Worm (Caenorhabditis elegans) whole organism, mixed stage, embryonic: ENCODE data around the gene str-164.

Experiments
- M03D4.4 ChIP-seq: sonication (generic microtip); optimal IDR thresholded peaks from 2 replicates; lab custom pipeline; 2017; ENCODE audit warnings: mild to moderate bottlenecking, missing genetic modification characterization, missing compliant biosample characterization
- bed-3 ChIP-seq: fragments of 200-800 bp; sonication (Bioruptor generic); optimal IDR thresholded peaks from 3 replicates; lab custom pipeline; 2018; ENCODE audit warnings: mild to moderate bottlenecking, missing genetic modification characterization, moderate library complexity, missing compliant biosample characterization
- blmp-1 ChIP-seq: fragments of 150-350 bp; optimal IDR thresholded peaks from 2 replicates; lab custom pipeline; 2014; ENCODE audit warnings: missing biosample characterization, missing genetic modification characterization
- ceh-39 ChIP-seq: fragments of 150-350 bp; optimal IDR thresholded peaks from 2 replicates; lab custom pipeline; 2014; ENCODE audit warnings: missing biosample characterization, missing genetic modification characterization
- ceh-43 ChIP-seq: fragments of 200-800 bp; sonication (Bioruptor generic); optimal IDR thresholded peaks from 2 replicates; lab custom pipeline; 2018; ENCODE audit warnings: mild to moderate bottlenecking, missing genetic modification characterization, moderate library complexity, missing compliant biosample characterization
- ceh-83 ChIP-seq: fragments of 200-800 bp; sonication (Bioruptor generic); optimal IDR thresholded peaks from 2 replicates; lab custom pipeline; 2018; ENCODE audit warnings: mild to moderate bottlenecking, missing genetic modification characterization, missing compliant biosample characterization
- ces-1 ChIP-seq: fragments of 150-350 bp; optimal IDR thresholded peaks from 2 replicates; lab custom pipeline; 2014; ENCODE audit warnings: missing biosample characterization, missing genetic modification reagents, missing genetic modification characterization
- cnd-1 ChIP-seq: fragments of 200-800 bp; sonication (Bioruptor generic); optimal IDR thresholded peaks from 2 replicates; lab custom pipeline; 2018; ENCODE audit warnings: mild to moderate bottlenecking, missing genetic modification characterization, missing compliant biosample characterization
- elt-1 ChIP-seq: sonication (generic microtip); optimal IDR thresholded peaks from 2 replicates; lab custom pipeline; 2017; ENCODE audit warnings: missing genetic modification characterization, mild to moderate bottlenecking, missing compliant biosample characterization, antibody characterized with exemption, moderate library complexity, borderline replicate concordance; ENCODE audit not compliant: insufficient read depth
- elt-3 ChIP-seq: fragments of 150-350 bp; optimal IDR thresholded peaks from 2 replicates; lab custom pipeline; 2014; ENCODE audit warnings: missing biosample characterization, missing genetic modification characterization
- flh-1 ChIP-seq: fragments of 200-800 bp; sonication (Bioruptor generic); optimal IDR thresholded peaks from 2 replicates; lab custom pipeline; 2018; ENCODE audit warnings: mild to moderate bottlenecking, missing genetic modification characterization, moderate library complexity, missing compliant biosample characterization
- ham-2 ChIP-seq: fragments of 200-800 bp; sonication (Bioruptor generic); optimal IDR thresholded peaks from 2 replicates; lab custom pipeline; 2018; ENCODE audit warnings: mild to moderate bottlenecking, missing genetic modification characterization, missing compliant biosample characterization
- hlh-1 ChIP-seq: fragments of 150-350 bp; optimal IDR thresholded peaks from 2 replicates; lab custom pipeline; 2014; ENCODE audit warnings: missing biosample characterization, missing genetic modification reagents, missing genetic modification characterization
- lin-13 ChIP-seq: fragments of 150-350 bp; optimal IDR thresholded peaks from 2 replicates; lab custom pipeline; 2014; ENCODE audit warnings: missing biosample characterization, missing genetic modification characterization
- lin-32 ChIP-seq: fragments of 200-800 bp; sonication (Bioruptor generic); optimal IDR thresholded peaks from 2 replicates; lab custom pipeline; 2018; ENCODE audit warnings: mild to moderate bottlenecking, missing genetic modification characterization, missing compliant biosample characterization
- lsy-2 ChIP-seq: fragments of 150-350 bp; optimal IDR thresholded peaks from 2 replicates; lab custom pipeline; 2014; ENCODE audit warnings: missing biosample characterization, missing genetic modification characterization
- mep-1 ChIP-seq: fragments of 150-350 bp; optimal IDR thresholded peaks from 2 replicates; lab custom pipeline; 2017; ENCODE audit warnings: missing biosample characterization, missing genetic modification reagents, missing genetic modification characterization, inconsistent platforms
- nhr-12 ChIP-seq: fragments of 150-350 bp; optimal IDR thresholded peaks from 2 replicates; lab custom pipeline; 2014; ENCODE audit warnings: missing biosample characterization, missing genetic modification characterization
- nhr-2 ChIP-seq: fragments of 150-350 bp; optimal IDR thresholded peaks from 2 replicates; lab custom pipeline; 2014; ENCODE audit warnings: missing biosample characterization, missing genetic modification characterization
- nhr-28 ChIP-seq: fragments of 150-350 bp; optimal IDR thresholded peaks from 2 replicates; lab custom pipeline; 2014; ENCODE audit warnings: missing biosample characterization, missing genetic modification characterization
- nhr-76 ChIP-seq: sonication (generic microtip); optimal IDR thresholded peaks from 2 replicates; lab custom pipeline; 2017; ENCODE audit warnings: missing biosample characterization, missing genetic modification characterization
- pha-4 ChIP-seq: fragments of 150-350 bp; optimal IDR thresholded peaks from 2 replicates; lab custom pipeline; 2018; ENCODE audit warnings: missing biosample characterization, missing genetic modification reagents, missing genetic modification characterization
- snpc-4 ChIP-seq: fragments of 150-350 bp; optimal IDR thresholded peaks from 2 replicates; lab custom pipeline; 2014; ENCODE audit warnings: missing biosample characterization, missing genetic modification characterization
- sptf-1 ChIP-seq: sonication (generic microtip); optimal IDR thresholded peaks from 2 replicates; lab custom pipeline; 2017; ENCODE audit warnings: mild to moderate bottlenecking, missing genetic modification characterization, moderate library complexity, missing compliant biosample characterization
- tbx-8 ChIP-seq: fragments of 200-800 bp; sonication (Bioruptor generic); optimal IDR thresholded peaks from 2 replicates; lab custom pipeline; 2018; ENCODE audit warnings: mild to moderate bottlenecking, missing genetic modification characterization, moderate library complexity, missing compliant biosample characterization
- unc-120 ChIP-seq: sonication (generic microtip); optimal IDR thresholded peaks from 2 replicates; lab custom pipeline; 2017; ENCODE audit warnings: missing genetic modification characterization, missing compliant biosample characterization; ENCODE audit not compliant: poor library complexity, severe bottlenecking
- unc-39 ChIP-seq: fragments of 150-350 bp; optimal IDR thresholded peaks from 2 replicates; lab custom pipeline; 2014; ENCODE audit warnings: missing biosample characterization, missing genetic modification characterization
- unc-62 ChIP-seq: fragments of 150-350 bp; optimal IDR thresholded peaks from 2 replicates; lab custom pipeline; 2014; ENCODE audit warnings: missing biosample characterization, missing genetic modification reagents, missing genetic modification characterization
- zip-8 ChIP-seq: fragments of 150-350 bp; optimal IDR thresholded peaks from 2 replicates; lab custom pipeline; 2014; ENCODE audit warnings: missing biosample characterization, missing genetic modification characterization

The str-164 gene

DNA sequence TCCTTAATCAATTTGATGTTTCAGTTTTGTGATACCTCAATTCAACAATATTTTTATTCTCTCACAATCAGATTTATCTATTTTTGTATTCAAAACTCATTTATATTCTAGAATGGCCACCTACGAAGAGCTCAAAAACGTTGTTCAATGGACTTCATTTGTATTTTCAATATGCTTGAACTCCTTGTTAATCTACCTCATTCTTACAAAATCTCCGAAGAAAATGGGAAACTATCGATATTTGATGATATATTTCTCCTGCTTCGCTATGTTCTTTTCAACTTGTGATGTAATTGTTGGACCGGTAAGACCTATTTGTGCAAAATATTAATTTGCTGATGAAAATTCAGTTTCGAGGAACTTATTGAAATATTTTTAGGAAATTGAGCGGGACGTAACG is at the start of gene str-164:
str-164 (plus strand) TSS at position 113 of the 400 bp plus-strand sequence.
- TF ChIP-seq pha-4, result no peak
- no peak for TF ChIP-seq elt-3
- TF ChIP-seq nhr-12, result no peak
- TF ChIP-seq nhr-2 (tag; lab: Kevin White, UChicago), result no peak
- no peak for TF ChIP-seq lin-32 (GFP tag; lab: Kevin White, UChicago)
- TF ChIP-seq elt-1 (tag; lab: Kevin White, UChicago), result no peak
- no peak for TF ChIP-seq nhr-28
- TF ChIP-seq ces-1 (GFP tag; lab: Kevin White, UChicago), result no peak
- TF ChIP-seq ceh-39 (tag; lab: Kevin White, UChicago), result no peak
- TF ChIP-seq cnd-1 (tag; lab: Kevin White, UChicago), result no peak
- no peak for TF ChIP-seq lsy-2 (tag; lab: Kevin White, UChicago)
- no peak for TF ChIP-seq blmp-1 (tag; lab: Kevin White, UChicago)
- no peak for TF ChIP-seq snpc-4
- no peak for TF ChIP-seq sptf-1
- TF ChIP-seq hlh-1 (tag; lab: Kevin White, UChicago), result no peak
- no peak for TF ChIP-seq flh-1 (GFP tag; lab: Kevin White, UChicago)

DNA sequence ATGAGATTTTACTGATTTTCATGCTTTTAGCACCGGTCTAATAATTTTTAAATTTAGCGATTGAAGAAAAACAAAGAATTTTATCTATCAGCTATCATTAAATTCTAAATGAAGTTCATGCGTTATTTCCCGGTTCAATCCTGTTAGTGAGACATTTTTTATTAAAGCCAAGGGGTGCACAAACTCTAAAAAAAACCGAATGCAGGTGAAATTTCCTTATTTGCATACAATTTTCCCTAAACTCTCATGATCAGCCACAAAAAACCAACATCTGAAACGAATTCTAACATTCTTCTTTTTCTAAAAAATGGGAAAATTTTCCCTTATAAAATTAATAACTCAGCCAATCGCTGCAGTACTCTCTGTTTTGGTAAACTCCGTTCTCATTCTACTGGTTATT is 47.4 kb upstream of the str-164 start, which contains the start of gene str-156:
str-156 (plus strand) TSS at position 301 of the 400 bp plus-strand sequence.
- no peak for TF ChIP-seq snpc-4
- no peak for TF ChIP-seq sptf-1
- no peak for TF ChIP-seq ceh-83 (GFP tag; lab: Kevin White, UChicago)
- no peak for TF ChIP-seq lin-13 (tag; lab: Kevin White, UChicago)
- no peak for TF ChIP-seq elt-3
- no peak for TF ChIP-seq blmp-1 (tag; lab: Kevin White, UChicago)
- TF ChIP-seq flh-1 (GFP tag; lab: Kevin White, UChicago), result no peak
- no peak for TF ChIP-seq ceh-39 (tag; lab: Kevin White, UChicago)
- no peak for TF ChIP-seq unc-120 (tag; lab: Kevin White, UChicago)
- no peak for TF ChIP-seq unc-39 (tag; lab: Kevin White, UChicago)
- TF ChIP-seq lsy-2 (tag; lab: Kevin White, UChicago), result no peak
- TF ChIP-seq nhr-76 (tag; lab: Kevin White, UChicago), result no peak
- TF ChIP-seq, all 35 proteins: peak for 0

- TF ChIP-seq M03D4.4 (tag; lab: Kevin White, UChicago) (no peak), lin-13 (tag; lab: Kevin White, UChicago) (no peak), zip-8 (tag; lab: Kevin White, UChicago) (no peak)
These were observed 44.8 kb upstream of the str-164 start, which contains the start of gene str-155 for ce11 chrIV:4915689-4916088. str-155 (plus strand) TSS chrIV:4915989.

DNA sequence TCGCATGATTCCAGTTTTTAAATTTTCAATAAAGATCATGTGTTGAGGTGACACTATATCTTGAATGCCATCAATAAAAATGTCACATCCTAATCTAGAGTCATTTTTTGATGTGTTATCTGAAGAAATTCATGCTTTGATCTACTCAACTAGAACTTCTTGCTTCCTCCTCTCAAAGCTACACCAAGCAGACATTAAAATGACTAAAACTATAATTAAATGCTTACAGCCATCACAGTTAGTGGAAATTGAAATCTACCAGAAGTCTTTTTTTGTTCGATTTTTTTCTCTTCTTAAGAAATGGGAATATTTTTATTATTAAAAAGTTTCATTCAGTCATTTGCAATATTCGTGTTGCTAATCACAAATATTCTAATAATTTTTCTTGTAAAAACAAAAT is 42.8 kb upstream of the str-164 start, which contains the start of gene str-158:
str-158 (plus strand) TSS at position 301 of the 400 bp plus-strand sequence.
- TF ChIP-seq zip-8 (tag; lab: Kevin White, UChicago) (no peak), lin-13 (tag; lab: Kevin White, UChicago) (no peak), nhr-12 (no peak), unc-39 (tag; lab: Kevin White, UChicago) (no peak), elt-1 (tag; lab: Kevin White, UChicago) (no peak), flh-1 (GFP tag; lab: Kevin White, UChicago) (no peak), mep-1 (tag; lab: Kevin White, UChicago) (no peak), ceh-83 (GFP tag; lab: Kevin White, UChicago) (no peak), hlh-1 (tag; lab: Kevin White, UChicago) (no peak), unc-62 (GFP tag; lab: Kevin White, UChicago) (no peak), M03D4.4 (tag; lab: Kevin White, UChicago) (no peak), ham-2 (GFP tag; lab: Kevin White, UChicago) (no peak), unc-120 (tag; lab: Kevin White, UChicago) (no peak)
- TF ChIP-seq, all 35 proteins: peak for 0

DNA sequence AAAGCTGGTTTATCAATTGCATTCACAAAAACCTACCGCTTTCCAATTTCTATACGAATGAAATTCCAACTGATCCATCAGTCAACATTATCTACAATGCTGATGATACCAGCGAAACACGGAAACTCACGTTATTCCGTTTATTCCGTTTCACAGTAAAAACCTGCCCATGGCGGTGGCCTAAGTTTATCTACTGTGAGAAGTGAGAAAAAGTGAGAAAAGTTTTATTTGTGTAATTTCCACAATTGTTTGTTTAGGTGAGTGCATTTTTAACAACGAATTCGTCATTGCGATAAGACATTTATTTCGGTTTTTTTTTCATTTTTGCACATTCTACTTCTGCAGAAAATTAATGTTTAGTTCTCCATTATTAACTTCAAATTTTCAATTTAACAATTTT is 30.5 kb upstream of the str-164 start, which contains the start of gene Y9C9A.8:
Y9C9A.8 (plus strand) TSS at position 301 of the 400 bp plus-strand sequence.
- TF ChIP-seq snpc-4 (no peak), mep-1 (tag; lab: Kevin White, UChicago) (no peak), tbx-8 (GFP tag; lab: Kevin White, UChicago) (no peak), ceh-83 (GFP tag; lab: Kevin White, UChicago) (no peak), nhr-28 (no peak), nhr-2 (tag; lab: Kevin White, UChicago) (no peak), bed-3 (GFP tag; lab: Kevin White, UChicago) (no peak), pha-4 (no peak), nhr-12 (no peak), unc-62 (GFP tag; lab: Kevin White, UChicago) (no peak), ceh-39 (tag; lab: Kevin White, UChicago) (no peak), ceh-43 (no peak), nhr-76 (tag; lab: Kevin White, UChicago) (no peak), elt-3 (no peak)
